Worm (Caenorhabditis elegans) whole organism, young adult: ENCODE measurements around the gene trh-1.

Experiments
- B0019.2 ChIP-seq: fragments of 200-800 bp; sonication (Bioruptor generic); conservative IDR thresholded peaks from 2 replicates; pipeline ENCODE4 v1.3.6; 2022; ENCODE audit warnings: missing genetic modification reagents, missing genetic modification characterization, missing compliant biosample characterization
- cebp-1 ChIP-seq, 2 experiments: fragments of 200-800 bp in 1 of 2; sonication (Bioruptor generic) in 1 of 2; sonication (generic microtip) in 1 of 2; IDR thresholded peaks in 1 of 2; optimal IDR thresholded peaks in 1 of 2; 2 replicates each; pipeline versions ENCODE4 v1.3.6 to Lab custom; 2017 to 2022; ENCODE audit warnings: missing compliant biosample characterization in 2 of 2, missing genetic modification characterization in 2 of 2, mild to moderate bottlenecking in 1 of 2, missing genetic modification reagents in 1 of 2, moderate library complexity in 1 of 2
- pha-4 ChIP-seq: fragments of 150-350 bp; sonication (generic microtip); optimal IDR thresholded peaks from 2 replicates; lab custom pipeline; 2014; ENCODE audit warnings: missing biosample characterization, missing genetic modification reagents, missing genetic modification characterization

- no peak for TF ChIP-seq pha-4 (tag; lab: Kevin White, UChicago)
- TF ChIP-seq cebp-1 (GFP tag; IDR thresholded peaks at IDR 0.05; lab: Robert Waterston, UW): no peak
- no peak for TF ChIP-seq cebp-1 (tag; optimal IDR thresholded peaks at IDR 0.05; lab: Kevin White, UChicago)
- no peak for TF ChIP-seq B0019.2 (GFP tag; lab: Robert Waterston, UW)
Measured at ce11 chrIV:17399455-17399854, 31.1 kb downstream of the trh-1 start, which contains the start of gene T02D1.4.
